Fruit fly (Drosophila melanogaster) whole organism, embryonic: ENCODE measurements around the gene AstA-R1.

Experiments used
- Blimp-1 ChIP-seq: fragments of 200-800 bp; sonication (Bioruptor generic); optimal IDR thresholded peaks from 3 replicates; lab custom pipeline; 2018; ENCODE audit warnings: missing biosample characterization, missing genetic modification characterization, mild to moderate bottlenecking, moderate library complexity, missing genetic modification reagents
- CG10366 ChIP-seq: fragments of 200-800 bp; sonication (Bioruptor generic); IDR thresholded peaks from 2 replicates; pipeline ENCODE4 v1.3.6; 2022; ENCODE audit warnings: missing biosample characterization, missing genetic modification characterization
- CG10543 ChIP-seq: fragments of 200-800 bp; sonication (Bioruptor generic); optimal IDR thresholded peaks from 3 replicates; lab custom pipeline; 2017; ENCODE audit warnings: missing biosample characterization, mild to moderate bottlenecking, missing genetic modification characterization, moderate library complexity
- CG11456 ChIP-seq: fragments of 200-800 bp; sonication (Bioruptor generic); IDR thresholded peaks from 3 replicates; pipeline ENCODE4 v1.3.6; 2022; ENCODE audit warnings: missing biosample characterization, missing genetic modification characterization
- CG12391 ChIP-seq: fragments of 200-800 bp; sonication (Bioruptor generic); optimal IDR thresholded peaks from 3 replicates; lab custom pipeline; 2018; ENCODE audit warnings: missing biosample characterization, mild to moderate bottlenecking, missing genetic modification characterization, moderate library complexity
- CG14014 ChIP-seq: fragments of 200-800 bp; sonication (Bioruptor generic); IDR thresholded peaks from 2 replicates; pipeline ENCODE4 v1.3.6; 2022; ENCODE audit warnings: missing biosample characterization, missing genetic modification characterization
- CG1647 ChIP-seq: fragments of 200-800 bp; sonication (Bioruptor generic); optimal IDR thresholded peaks from 3 replicates; lab custom pipeline; 2016; ENCODE audit warnings: missing biosample characterization, missing genetic modification characterization
- CG17385 ChIP-seq: fragments of 200-800 bp; sonication (Bioruptor generic); optimal IDR thresholded peaks from 3 replicates; lab custom pipeline; 2018; ENCODE audit warnings: missing biosample characterization, mild to moderate bottlenecking, missing genetic modification characterization
- CG2875 ChIP-seq: fragments of 200-800 bp; sonication (Bioruptor generic); optimal IDR thresholded peaks from 2 replicates; lab custom pipeline; 2017; ENCODE audit warnings: missing biosample characterization, mild to moderate bottlenecking, missing genetic modification characterization, missing genetic modification reagents
- CG30403 ChIP-seq: fragments of 200-800 bp; sonication (Bioruptor generic); optimal IDR thresholded peaks from 3 replicates; lab custom pipeline; 2016; ENCODE audit warnings: missing biosample characterization, missing genetic modification characterization
- CG6272 ChIP-seq: fragments of 200-800 bp; sonication (Bioruptor generic); IDR thresholded peaks from 2 replicates; pipeline ENCODE4 v1.3.6; 2022; ENCODE audit warnings: missing biosample characterization, missing genetic modification characterization
- CG6813 ChIP-seq: fragments of 200-800 bp; sonication (Bioruptor generic); optimal IDR thresholded peaks from 2 replicates; lab custom pipeline; 2017; ENCODE audit warnings: missing biosample characterization, missing genetic modification characterization, mild to moderate bottlenecking, moderate library complexity, missing genetic modification reagents
- CG7271 ChIP-seq: fragments of 200-800 bp; sonication (Bioruptor generic); optimal IDR thresholded peaks from 2 replicates; lab custom pipeline; 2018; ENCODE audit warnings: missing biosample characterization, mild to moderate bottlenecking, missing genetic modification characterization, moderate library complexity
- CG7357 ChIP-seq: fragments of 200-800 bp; sonication (Bioruptor generic); IDR thresholded peaks from 3 replicates; pipeline ENCODE4 v1.3.6; 2022; ENCODE audit warnings: missing biosample characterization, missing genetic modification characterization
- CG9932 ChIP-seq: fragments of 200-800 bp; sonication (Bioruptor generic); IDR thresholded peaks from 2 replicates; pipeline ENCODE4 v1.3.6; 2022; ENCODE audit warnings: missing biosample characterization, missing genetic modification characterization
- CHES-1-like ChIP-seq: fragments of 200-800 bp; sonication (Bioruptor generic); optimal IDR thresholded peaks from 2 replicates; lab custom pipeline; 2016; ENCODE audit warnings: missing biosample characterization, missing genetic modification characterization
- Dbx ChIP-seq: fragments of 200-800 bp; sonication (Bioruptor generic); IDR thresholded peaks from 3 replicates; pipeline ENCODE4 v1.3.6; 2022; ENCODE audit warnings: missing biosample characterization, missing genetic modification characterization
- Dfd ChIP-seq, 2 experiments: fragments of >200 bp; optimal IDR thresholded peaks; 2 replicates each; lab custom pipeline; 2017; ENCODE audit warnings: missing biosample characterization in 2 of 2, missing genetic modification characterization in 2 of 2
- Dref ChIP-seq: fragments of 200-800 bp; sonication (Bioruptor generic); IDR thresholded peaks from 2 replicates; pipeline ENCODE4 v1.3.6; 2022; ENCODE audit warnings: missing biosample characterization, missing genetic modification characterization
- HLHmδ ChIP-seq: fragments of 200-800 bp; sonication (Bioruptor generic); optimal IDR thresholded peaks from 2 replicates; lab custom pipeline; 2018; ENCODE audit warnings: missing biosample characterization, mild to moderate bottlenecking, missing genetic modification characterization, moderate library complexity
- HmgD ChIP-seq: fragments of 200-800 bp; sonication (Bioruptor generic); optimal IDR thresholded peaks from 3 replicates; lab custom pipeline; 2016; ENCODE audit warnings: missing biosample characterization, missing genetic modification characterization
- Hr78 ChIP-seq, 2 experiments: fragments of 200-800 bp in 1 of 2; fragments of >200 bp in 1 of 2; sonication (Bioruptor generic) in 1 of 2; optimal IDR thresholded peaks; 2 replicates each; lab custom pipeline; 2017 to 2019; ENCODE audit warnings: missing biosample characterization in 2 of 2, missing genetic modification characterization in 2 of 2, mild to moderate bottlenecking in 1 of 2, moderate library complexity in 1 of 2
- Lhr ChIP-seq: fragments of 200-800 bp; sonication (Bioruptor generic); optimal IDR thresholded peaks from 3 replicates; lab custom pipeline; 2017; ENCODE audit warnings: mild to moderate bottlenecking, missing biosample characterization, missing genetic modification reagents, missing genetic modification characterization
- Mad ChIP-seq: fragments of 200-800 bp; sonication (Bioruptor generic); optimal IDR thresholded peaks from 2 replicates; lab custom pipeline; 2016; ENCODE audit warnings: missing biosample characterization, missing genetic modification characterization
- NC2α ChIP-seq: fragments of 200-800 bp; sonication (Bioruptor generic); optimal IDR thresholded peaks from 2 replicates; lab custom pipeline; 2016; ENCODE audit warnings: missing biosample characterization, missing genetic modification characterization
- Oli ChIP-seq: fragments of 200-800 bp; sonication (Bioruptor generic); optimal IDR thresholded peaks from 2 replicates; lab custom pipeline; 2018; ENCODE audit warnings: missing biosample characterization, mild to moderate bottlenecking, missing genetic modification characterization, moderate library complexity
- Vsx1 ChIP-seq: fragments of 200-800 bp; sonication (Bioruptor generic); optimal IDR thresholded peaks from 2 replicates; lab custom pipeline; 2017; ENCODE audit warnings: missing biosample characterization, mild to moderate bottlenecking, missing genetic modification characterization, missing genetic modification reagents
- ci ChIP-seq: fragments of 200-800 bp; sonication (Bioruptor generic); IDR thresholded peaks from 3 replicates; pipeline ENCODE4 v1.3.6; 2022; ENCODE audit warnings: missing biosample characterization, missing genetic modification characterization
- crol ChIP-seq: fragments of 200-800 bp; sonication (Bioruptor generic); IDR thresholded peaks from 2 replicates; pipeline ENCODE4 v1.3.6; 2022; ENCODE audit warnings: missing biosample characterization, missing genetic modification characterization
- dimm ChIP-seq: fragments of 200-800 bp; sonication (Bioruptor generic); IDR thresholded peaks from 2 replicates; pipeline ENCODE4 v1.3.6; 2022; ENCODE audit warnings: missing biosample characterization, missing genetic modification characterization
- dmrt11E ChIP-seq: fragments of 200-800 bp; sonication (Bioruptor generic); optimal IDR thresholded peaks from 3 replicates; lab custom pipeline; 2018; ENCODE audit warnings: missing biosample characterization, mild to moderate bottlenecking, missing genetic modification characterization, moderate library complexity
- dmrt99B ChIP-seq: fragments of 200-800 bp; sonication (Bioruptor generic); optimal IDR thresholded peaks from 2 replicates; lab custom pipeline; 2018; ENCODE audit warnings: missing biosample characterization, mild to moderate bottlenecking, missing genetic modification characterization, moderate library complexity
- ewg ChIP-seq: fragments of 200-800 bp; sonication (Bioruptor generic); optimal IDR thresholded peaks from 3 replicates; lab custom pipeline; 2017; ENCODE audit warnings: mild to moderate bottlenecking, missing biosample characterization, missing genetic modification reagents, missing genetic modification characterization
- fru ChIP-seq: fragments of >200 bp; optimal IDR thresholded peaks from 2 replicates; lab custom pipeline; 2017
- gem ChIP-seq: fragments of 200-800 bp; sonication (Bioruptor generic); optimal IDR thresholded peaks from 2 replicates; lab custom pipeline; 2019; ENCODE audit warnings: missing biosample characterization, mild to moderate bottlenecking, missing genetic modification characterization, moderate library complexity
- jumu ChIP-seq: fragments of 200-800 bp; sonication (Bioruptor generic); optimal IDR thresholded peaks from 3 replicates; lab custom pipeline; 2016; ENCODE audit warnings: missing biosample characterization, missing genetic modification characterization
- lab ChIP-seq: fragments of 200-800 bp; sonication (Bioruptor generic); optimal IDR thresholded peaks from 3 replicates; lab custom pipeline; 2017; ENCODE audit warnings: missing biosample characterization, missing genetic modification characterization, mild to moderate bottlenecking, moderate library complexity, missing genetic modification reagents
- mirr ChIP-seq: fragments of 200-800 bp; sonication (Bioruptor generic); optimal IDR thresholded peaks from 3 replicates; lab custom pipeline; 2018; ENCODE audit warnings: missing biosample characterization, mild to moderate bottlenecking, missing genetic modification characterization
- org-1 ChIP-seq: fragments of 200-800 bp; sonication (Bioruptor generic); optimal IDR thresholded peaks from 2 replicates; lab custom pipeline; 2017; ENCODE audit warnings: missing biosample characterization, missing genetic modification characterization
- pum ChIP-seq: fragments of 200-800 bp; sonication (Bioruptor generic); optimal IDR thresholded peaks from 2 replicates; lab custom pipeline; 2016; ENCODE audit warnings: missing biosample characterization, missing genetic modification characterization
- repo ChIP-seq: fragments of 200-800 bp; sonication (Bioruptor generic); optimal IDR thresholded peaks from 2 replicates; lab custom pipeline; 2016; ENCODE audit warnings: missing biosample characterization, missing genetic modification characterization
- rib ChIP-seq: fragments of 200-800 bp; sonication (Bioruptor generic); IDR thresholded peaks from 2 replicates; pipeline ENCODE4 v1.3.6; 2022; ENCODE audit warnings: missing biosample characterization, missing genetic modification characterization
- sisA ChIP-seq: fragments of 200-800 bp; sonication (Bioruptor generic); IDR thresholded peaks from 2 replicates; pipeline ENCODE4 v1.3.6; 2022; ENCODE audit warnings: missing biosample characterization, missing genetic modification characterization
- slou ChIP-seq: fragments of 200-800 bp; sonication (Bioruptor generic); optimal IDR thresholded peaks from 3 replicates; lab custom pipeline; 2016; ENCODE audit warnings: missing biosample characterization, missing genetic modification characterization
- sna ChIP-seq: fragments of 200-800 bp; sonication (Bioruptor generic); IDR thresholded peaks from 2 replicates; pipeline ENCODE4 v1.3.6; 2022; ENCODE audit warnings: missing biosample characterization, missing genetic modification characterization; ENCODE audit not compliant: partially characterized antibody
- so ChIP-seq: fragments of 200-800 bp; sonication (Bioruptor generic); IDR thresholded peaks from 3 replicates; pipeline ENCODE4 v1.3.6; 2022; ENCODE audit warnings: missing biosample characterization, missing genetic modification characterization
- sob ChIP-seq: fragments of 200-800 bp; sonication (Bioruptor generic); IDR thresholded peaks from 2 replicates; pipeline ENCODE4 v1.3.6; 2022; ENCODE audit warnings: missing biosample characterization, missing genetic modification characterization
- sr ChIP-seq: fragments of 200-800 bp; sonication (Bioruptor generic); IDR thresholded peaks from 3 replicates; pipeline ENCODE4 v1.3.6; 2022; ENCODE audit warnings: missing biosample characterization, missing genetic modification characterization
- stc ChIP-seq: fragments of 200-800 bp; sonication (Bioruptor generic); IDR thresholded peaks from 2 replicates; pipeline ENCODE4 v1.3.6; 2022; ENCODE audit warnings: missing biosample characterization, missing genetic modification characterization
- usp ChIP-seq: fragments of >200 bp; optimal IDR thresholded peaks from 2 replicates; lab custom pipeline; 2017; ENCODE audit warnings: missing biosample characterization, missing genetic modification characterization
- zen ChIP-seq: fragments of 200-800 bp; sonication (Bioruptor generic); optimal IDR thresholded peaks from 3 replicates; lab custom pipeline; 2018; ENCODE audit warnings: missing biosample characterization, mild to moderate bottlenecking, missing genetic modification characterization, moderate library complexity

The AstA-R1 gene

DNA sequence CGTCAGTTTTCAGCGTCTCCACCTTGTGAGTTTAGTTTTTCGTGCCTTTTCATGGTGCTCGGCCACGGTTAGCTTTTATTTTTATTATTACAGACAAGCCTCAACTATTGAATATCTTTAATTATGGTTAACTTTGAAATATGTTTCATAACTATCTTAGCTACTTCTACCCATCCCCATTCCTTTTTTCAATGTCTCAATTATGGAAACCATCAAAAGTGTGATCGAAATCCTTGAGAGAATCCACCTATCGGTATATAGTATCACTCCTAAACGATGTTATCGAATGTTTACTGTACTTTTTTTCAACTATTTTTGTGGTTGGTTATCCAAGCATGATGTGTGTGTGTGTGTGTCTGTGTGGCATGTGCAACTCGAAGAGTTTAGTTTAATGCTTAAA, 139.7 kb downstream of the AstA-R1 start (continued):
- peak; percentile 36; the same call in 1 of the 3 replicates for TF ChIP-seq CG7357 (GFP tag; lab: Robert Waterston, UW)
- TF ChIP-seq sob (GFP tag; lab: Robert Waterston, UW) = no peak
- TF ChIP-seq ewg (GFP tag; lab: Kevin White, UChicago) = peak; percentile 2
- peak; percentile 3 for TF ChIP-seq CG2875 (GFP tag; lab: Kevin White, UChicago)
- peak; percentile 34 for TF ChIP-seq jumu (GFP tag; lab: Kevin White, UChicago)
- no peak; the same call in 1 of the 2 replicates for TF ChIP-seq CG9932
- TF ChIP-seq CG12391 = peak; percentile 47
- peak; percentile 41 for TF ChIP-seq CG17385 (GFP tag; lab: Kevin White, UChicago)
- TF ChIP-seq dimm (GFP tag; lab: Robert Waterston, UW) = no peak
- TF ChIP-seq dmrt11E (tag; lab: Kevin White, UChicago) = no peak
- TF ChIP-seq slou (GFP tag; lab: Kevin White, UChicago) = no peak
- TF ChIP-seq crol (GFP tag; lab: Robert Waterston, UW) = no peak
- TF ChIP-seq mirr (GFP tag; lab: Kevin White, UChicago) = no peak
- peak; percentile 40; the same call in 1 of the 2 replicates for TF ChIP-seq stc (GFP tag; lab: Robert Waterston, UW)
- TF ChIP-seq Vsx1 (GFP tag; lab: Kevin White, UChicago) = no peak
- 0 out of 2 replicates have a peak, but pooled peaks have one; percentile 19 for TF ChIP-seq CG10366 (GFP tag; lab: Robert Waterston, UW)
- no peak for TF ChIP-seq sna (GFP tag; lab: Robert Waterston, UW)
- no peak for TF ChIP-seq usp (GFP tag; lab: Kevin White, UChicago)
- TF ChIP-seq NC2α (GFP tag; lab: Kevin White, UChicago) = no peak
- TF ChIP-seq pum = peak; percentile 11
- peak; percentile 65 for TF ChIP-seq Oli
- no peak for TF ChIP-seq CG6272 (GFP tag; lab: Robert Waterston, UW)
- no peak for TF ChIP-seq fru
- TF ChIP-seq Blimp-1 (GFP tag; lab: Kevin White, UChicago) = peak; percentile 14
- TF ChIP-seq rib (GFP tag; lab: Robert Waterston, UW) = no peak
- no peak for TF ChIP-seq CG1647 (GFP tag; lab: Kevin White, UChicago)
- TF ChIP-seq Mad = no peak
- TF ChIP-seq ci (GFP tag; lab: Robert Waterston, UW) = no peak
- no peak for TF ChIP-seq CG7271
- peak; percentile 18 for TF ChIP-seq org-1 (GFP tag; lab: Kevin White, UChicago)
- no peak for TF ChIP-seq Lhr (GFP tag; lab: Kevin White, UChicago)
- no peak for TF ChIP-seq CG6813
- TF ChIP-seq zen (tag; lab: Kevin White, UChicago) = no peak
- no peak for TF ChIP-seq Dfd (GFP tag; optimal IDR thresholded peaks at IDR 0.05; lab: Kevin White, UChicago)
- no peak for TF ChIP-seq HLHmδ (GFP tag; lab: Kevin White, UChicago)
- no peak for TF ChIP-seq HmgD
- peak; percentile 55 for TF ChIP-seq lab (GFP tag; lab: Kevin White, UChicago)
- TF ChIP-seq repo (GFP tag; lab: Kevin White, UChicago) = no peak
- no peak for TF ChIP-seq sr (GFP tag; lab: Robert Waterston, UW)
- TF ChIP-seq CG11456 (GFP tag; lab: Robert Waterston, UW) = no peak
- TF ChIP-seq sisA = no peak
- no peak for TF ChIP-seq CG14014 (GFP tag; lab: Robert Waterston, UW)
- TF ChIP-seq gem = peak; percentile 67
- TF ChIP-seq CG10543 (GFP tag; lab: Kevin White, UChicago) = peak; percentile 51
- TF ChIP-seq Dbx (GFP tag; lab: Robert Waterston, UW) = 0 out of 3 replicates have a peak, but pooled peaks have one; percentile 20
- peak; percentile 51 for TF ChIP-seq CG30403 (GFP tag; lab: Kevin White, UChicago)
- no peak for TF ChIP-seq Dref (GFP tag; lab: Robert Waterston, UW)
- TF ChIP-seq Hr78 (GFP tag; optimal IDR thresholded peaks at IDR 0.05; lab: Kevin White, UChicago) = no peak
- TF ChIP-seq so (GFP tag; lab: Robert Waterston, UW) = no peak
- TF ChIP-seq dmrt99B (tag; lab: Kevin White, UChicago) = peak; percentile 75
- TF ChIP-seq CHES-1-like = peak; percentile 30
